Worm (Caenorhabditis elegans) whole organism, L2 larva: ENCODE results near the gene C02E7.7.
"Not testable (repeated sequence)": the region's sequence is repeated elsewhere in the genome, so short reads cannot be mapped to it uniquely, and the experiment has no call there.

Source experiments
- Y55F3AM.14 ChIP-seq: fragments of 200-800 bp; sonication (Bioruptor generic); optimal IDR thresholded peaks from 2 replicates; lab custom pipeline; 2018; ENCODE audit warnings: mild to moderate bottlenecking, missing genetic modification characterization, missing compliant biosample characterization
- ZK546.5 ChIP-seq: sonication (generic microtip); optimal IDR thresholded peaks from 2 replicates; lab custom pipeline; 2017; ENCODE audit warnings: missing biosample characterization, missing genetic modification characterization
- ama-1 ChIP-seq: fragments of 150-350 bp; optimal IDR thresholded peaks from 2 replicates; lab custom pipeline; 2018; ENCODE audit warnings: inconsistent platforms
- ceh-82 ChIP-seq: fragments of 150-350 bp; optimal IDR thresholded peaks from 2 replicates; lab custom pipeline; 2014; ENCODE audit warnings: missing biosample characterization, missing genetic modification characterization
- dmd-4 ChIP-seq: sonication (generic microtip); optimal IDR thresholded peaks from 2 replicates; lab custom pipeline; 2017; ENCODE audit warnings: missing biosample characterization, missing genetic modification characterization
- egl-27 ChIP-seq: sonication (generic microtip); optimal IDR thresholded peaks from 3 replicates; lab custom pipeline; 2017; ENCODE audit warnings: missing biosample characterization, missing genetic modification reagents, missing genetic modification characterization
- fos-1 ChIP-seq: fragments of 150-350 bp; optimal IDR thresholded peaks from 2 replicates; lab custom pipeline; 2014; ENCODE audit warnings: missing biosample characterization, missing genetic modification characterization
- gmeb-1 ChIP-seq: fragments of 150-350 bp; optimal IDR thresholded peaks from 2 replicates; lab custom pipeline; 2014; ENCODE audit warnings: missing biosample characterization, missing genetic modification characterization
- lin-39 ChIP-seq: fragments of 150-350 bp; optimal IDR thresholded peaks from 2 replicates; lab custom pipeline; 2014; ENCODE audit warnings: missing biosample characterization, missing genetic modification reagents, missing genetic modification characterization
- lsy-2 ChIP-seq, 2 experiments: fragments of 150-350 bp in 1 of 2; sonication (generic microtip) in 1 of 2; optimal IDR thresholded peaks; 2 replicates each; lab custom pipeline; 2014 to 2017; ENCODE audit warnings: missing biosample characterization in 2 of 2, missing genetic modification characterization in 2 of 2
- mbf-1 ChIP-seq: sonication (generic microtip); optimal IDR thresholded peaks from 2 replicates; lab custom pipeline; 2017; ENCODE audit warnings: missing biosample characterization, missing genetic modification characterization
- mdl-1 ChIP-seq, 2 experiments: fragments of 150-350 bp in 1 of 2; sonication (generic microtip) in 1 of 2; optimal IDR thresholded peaks; 2 replicates each; lab custom pipeline; 2017; ENCODE audit warnings: missing biosample characterization in 2 of 2, missing genetic modification characterization in 2 of 2
- nhr-10 ChIP-seq: sonication (generic microtip); optimal IDR thresholded peaks from 2 replicates; lab custom pipeline; 2017; ENCODE audit warnings: missing biosample characterization, missing genetic modification characterization
- nhr-11 ChIP-seq: fragments of 150-350 bp; optimal IDR thresholded peaks from 2 replicates; lab custom pipeline; 2014; ENCODE audit warnings: missing biosample characterization, missing genetic modification characterization
- nhr-12 ChIP-seq: fragments of 150-350 bp; optimal IDR thresholded peaks from 2 replicates; lab custom pipeline; 2014; ENCODE audit warnings: missing biosample characterization, missing genetic modification characterization
- nhr-129 ChIP-seq: fragments of 150-350 bp; optimal IDR thresholded peaks from 2 replicates; lab custom pipeline; 2014; ENCODE audit warnings: missing biosample characterization, missing genetic modification characterization
- nhr-21 ChIP-seq: fragments of 150-350 bp; optimal IDR thresholded peaks from 2 replicates; lab custom pipeline; 2014; ENCODE audit warnings: missing biosample characterization, missing genetic modification characterization
- nhr-237 ChIP-seq: fragments of 150-350 bp; optimal IDR thresholded peaks from 2 replicates; lab custom pipeline; 2014; ENCODE audit warnings: missing biosample characterization, missing genetic modification characterization
- nhr-25 ChIP-seq: fragments of 150-350 bp; sonication (generic microtip); optimal IDR thresholded peaks from 3 replicates; lab custom pipeline; 2014; ENCODE audit warnings: missing biosample characterization, missing genetic modification characterization
- nhr-6 ChIP-seq: fragments of 150-350 bp; optimal IDR thresholded peaks from 2 replicates; lab custom pipeline; 2014; ENCODE audit warnings: missing biosample characterization, missing genetic modification characterization
- sma-3 ChIP-seq: sonication (generic microtip); optimal IDR thresholded peaks from 2 replicates; lab custom pipeline; 2016; ENCODE audit warnings: missing genetic modification reagents, missing genetic modification characterization, missing compliant biosample characterization
- sma-9 ChIP-seq, 2 experiments: fragments of 150-350 bp in 1 of 2; sonication (generic microtip) in 1 of 2; optimal IDR thresholded peaks; 2 replicates each; lab custom pipeline; 2014 to 2016; ENCODE audit warnings: missing genetic modification characterization in 2 of 2, mild to moderate bottlenecking in 1 of 2, missing biosample characterization in 1 of 2, missing compliant biosample characterization in 1 of 2, missing genetic modification reagents in 1 of 2, moderate library complexity in 1 of 2
- snpc-4 ChIP-seq: fragments of 150-350 bp; optimal IDR thresholded peaks from 2 replicates; lab custom pipeline; 2014; ENCODE audit warnings: missing biosample characterization, missing genetic modification characterization
- unc-39 ChIP-seq: fragments of 150-350 bp; optimal IDR thresholded peaks from 2 replicates; lab custom pipeline; 2014; ENCODE audit warnings: missing biosample characterization, missing genetic modification characterization
- unc-55 ChIP-seq: fragments of 150-350 bp; sonication (generic microtip); optimal IDR thresholded peaks from 3 replicates; lab custom pipeline; 2014; ENCODE audit warnings: missing biosample characterization, missing genetic modification reagents, missing genetic modification characterization
- zag-1 ChIP-seq: fragments of 150-350 bp; optimal IDR thresholded peaks from 2 replicates; lab custom pipeline; 2014; ENCODE audit warnings: missing biosample characterization, missing genetic modification characterization

C02E7.7 gene

DNA sequence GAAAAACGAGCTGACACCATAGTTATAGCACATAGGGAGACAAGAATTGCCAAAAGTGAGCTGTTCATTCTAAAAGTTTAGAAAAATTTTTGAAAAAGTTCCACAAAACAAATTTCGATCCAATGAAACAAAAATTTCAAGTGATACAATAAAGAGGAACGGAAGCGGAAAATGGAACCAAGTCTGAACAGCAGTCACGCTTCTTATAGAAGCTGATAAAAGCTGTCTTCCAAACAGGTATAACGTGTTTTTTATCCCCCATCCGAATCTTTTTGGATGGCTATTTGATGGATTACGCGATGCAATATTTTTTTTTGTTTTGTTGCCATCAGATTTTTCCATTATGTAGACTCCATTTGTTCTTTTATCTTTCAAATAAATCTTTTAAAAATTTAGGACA lies 6.1 kb downstream of the C02E7.7 start, which contains the start of gene H23N18.5:
Gene H23N18.5, minus strand, starts transcription at position 69 of the 400 bp plus-strand sequence.
- no peak for TF ChIP-seq nhr-11 (tag; lab: Kevin White, UChicago)
- TF ChIP-seq nhr-21 (tag; lab: Kevin White, UChicago) = peak; percentile 48
- peak; percentile 54 for TF ChIP-seq nhr-25 (tag; lab: Kevin White, UChicago)
- TF ChIP-seq unc-55 = no peak
- no peak for TF ChIP-seq mbf-1 (tag; lab: Kevin White, UChicago)
- peak; percentile 5 for TF ChIP-seq Y55F3AM.14 (GFP tag; lab: Kevin White, UChicago)

DNA sequence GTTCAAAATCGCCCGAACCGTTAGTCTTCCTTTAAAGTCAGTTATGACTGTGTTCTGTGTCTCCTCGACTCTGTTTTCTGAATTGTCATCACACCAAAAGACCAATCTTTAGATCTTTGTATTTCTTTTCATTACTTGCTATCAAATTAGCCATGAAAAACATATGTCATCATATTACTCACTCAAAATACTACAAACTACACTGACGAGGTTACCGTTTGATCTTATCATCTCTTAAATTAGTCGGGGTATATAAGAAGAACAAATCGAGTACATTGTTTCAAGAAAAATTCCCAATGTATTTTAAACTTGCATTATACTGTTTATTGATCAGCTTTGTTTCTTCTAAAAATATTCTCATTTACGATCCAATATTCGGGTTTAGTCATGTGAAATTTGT lies 9.8 kb downstream of the C02E7.7 start, which contains the start of gene ugt-13:
Gene ugt-13, plus strand, starts transcription at position 294 of the 400 bp plus-strand sequence.
- peak; percentile 91 for TF ChIP-seq nhr-25 (tag; lab: Kevin White, UChicago)
- peak; percentile 1 for TF ChIP-seq fos-1 (tag; lab: Kevin White, UChicago)
- peak; percentile 81 for TF ChIP-seq sma-9 (GFP tag; optimal IDR thresholded peaks at IDR 0.05; lab: Kevin White, UChicago)
- TF ChIP-seq sma-9 (tag; optimal IDR thresholded peaks at IDR 0.05; lab: Kevin White, UChicago) = no peak
- peak; percentile 56 for TF ChIP-seq nhr-21 (tag; lab: Kevin White, UChicago)
- TF ChIP-seq sma-3 (GFP tag; lab: Kevin White, UChicago) = peak; percentile 82
- no peak for TF ChIP-seq nhr-12
- TF ChIP-seq nhr-129 (tag; lab: Kevin White, UChicago) = peak; percentile 97
- no peak for TF ChIP-seq ZK546.5 (tag; lab: Kevin White, UChicago)

DNA sequence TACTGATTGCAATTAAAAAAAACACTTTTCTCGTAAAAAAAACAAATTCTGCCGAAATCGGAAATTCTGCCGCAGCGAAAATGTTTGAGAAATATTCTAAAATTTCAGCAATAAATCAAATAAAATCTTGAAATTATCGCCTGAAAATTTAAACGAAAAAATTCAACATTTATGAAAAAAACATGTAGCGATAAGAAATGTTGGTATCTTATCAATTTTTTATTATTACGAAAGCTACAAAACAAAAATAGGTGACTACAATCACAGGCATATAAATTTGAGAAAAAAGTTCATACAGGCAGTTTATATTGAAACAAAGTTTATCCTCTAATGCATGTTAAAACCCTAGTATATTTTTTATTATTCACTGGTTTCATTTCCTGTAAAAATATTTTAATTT lies 12.4 kb downstream of the C02E7.7 start, which contains the start of gene ugt-14:
Gene ugt-14, plus strand, starts transcription at position 301 of the 400 bp plus-strand sequence.
- no peak for TF ChIP-seq mdl-1 (tag; optimal IDR thresholded peaks at IDR 0.05; lab: Kevin White, UChicago)
- TF ChIP-seq gmeb-1 (tag; lab: Kevin White, UChicago) = no peak
- TF ChIP-seq Y55F3AM.14 (GFP tag; lab: Kevin White, UChicago) = no peak
- no peak for TF ChIP-seq unc-39 (tag; lab: Kevin White, UChicago)
- TF ChIP-seq ama-1 (lab: Kevin White, UChicago) = no peak
- no peak for TF ChIP-seq nhr-25 (tag; lab: Kevin White, UChicago)
- no peak for TF ChIP-seq lin-39
- TF ChIP-seq dmd-4 (tag; lab: Kevin White, UChicago) = no peak

DNA sequence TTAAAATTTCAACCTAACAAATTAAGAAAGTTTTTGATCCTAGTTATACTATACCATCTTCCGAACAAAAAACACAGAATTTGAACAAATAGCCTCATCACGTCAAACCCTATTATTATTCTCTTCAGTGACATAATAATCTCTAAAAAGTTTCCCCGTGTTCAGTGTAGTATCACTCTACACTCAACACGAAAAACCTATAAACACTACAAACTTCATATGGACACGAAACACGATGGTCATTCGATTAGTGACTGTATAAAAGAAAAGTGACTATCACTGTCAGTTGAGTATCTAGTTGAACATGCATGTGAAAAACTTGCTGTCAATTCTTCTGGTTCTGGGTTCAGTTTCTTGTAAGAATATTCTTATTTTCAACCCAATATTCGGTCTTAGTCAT lies 14.7 kb downstream of the C02E7.7 start, which contains the start of gene ugt-8:
Gene ugt-8, plus strand, starts transcription at position 235 of the 400 bp plus-strand sequence.
- no peak for TF ChIP-seq nhr-10
- peak; percentile 3 for TF ChIP-seq nhr-25 (tag; lab: Kevin White, UChicago)
- TF ChIP-seq, all 48 proteins: peak for 1

DNA sequence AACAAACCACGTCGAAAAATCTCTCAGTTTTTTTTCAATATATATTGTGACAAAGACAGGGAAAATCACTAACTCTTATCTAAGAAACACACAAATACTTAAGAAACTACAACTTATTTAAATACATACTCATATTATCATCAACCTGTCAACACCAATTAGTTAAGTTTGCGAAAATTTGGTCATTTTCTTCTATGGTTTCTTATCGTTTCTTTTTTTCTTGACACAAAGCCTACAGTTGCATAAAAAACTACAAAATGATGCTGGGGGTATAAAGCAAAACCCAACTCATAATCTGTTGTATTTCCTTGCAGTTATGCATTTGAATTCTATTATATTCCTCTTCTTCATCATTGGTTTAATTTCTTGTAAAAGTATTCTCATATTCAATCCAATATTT lies 17.3 kb downstream of the C02E7.7 start, which contains the start of gene ugt-67:
Gene ugt-67, plus strand, starts transcription at position 301 of the 400 bp plus-strand sequence.
- TF ChIP-seq lsy-2 (tag; optimal IDR thresholded peaks at IDR 0.05; lab: Kevin White, UChicago) (no peak), snpc-4 (no peak), zag-1 (tag; lab: Kevin White, UChicago) (no peak), nhr-12 (no peak), nhr-237 (tag; lab: Kevin White, UChicago) (no peak), nhr-6 (tag; lab: Kevin White, UChicago) (no peak), ceh-82 (tag; lab: Kevin White, UChicago) (no peak)

DNA sequence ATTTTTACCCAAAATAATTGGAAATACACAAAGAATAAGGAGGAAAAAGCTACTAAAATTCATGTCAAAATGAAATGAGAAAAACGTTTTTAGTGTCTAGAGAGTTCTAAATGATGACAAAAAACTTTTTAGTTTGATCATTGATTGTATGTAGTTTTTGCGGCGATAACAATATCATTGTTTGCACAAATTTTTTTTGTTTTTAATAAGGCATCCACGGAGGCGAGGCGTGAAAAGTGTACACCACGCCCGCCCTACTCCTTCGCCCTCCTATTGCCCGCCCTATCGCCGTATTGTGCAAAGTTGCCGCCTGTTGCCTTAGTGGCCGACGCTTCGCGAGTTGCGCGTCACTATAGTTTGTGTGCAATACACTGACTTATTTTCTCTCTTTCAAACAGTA lies 18.4 kb downstream of the C02E7.7 start, which contains the start of gene ugt-10:
Gene ugt-10, minus strand, starts transcription at position 101 of the 400 bp plus-strand sequence.
- not testable (repeated sequence) for TF ChIP-seq sma-9 (GFP tag; optimal IDR thresholded peaks at IDR 0.05; lab: Kevin White, UChicago); sma-9 (tag; optimal IDR thresholded peaks at IDR 0.05; lab: Kevin White, UChicago); nhr-237 (tag; lab: Kevin White, UChicago); nhr-11 (tag; lab: Kevin White, UChicago)

DNA sequence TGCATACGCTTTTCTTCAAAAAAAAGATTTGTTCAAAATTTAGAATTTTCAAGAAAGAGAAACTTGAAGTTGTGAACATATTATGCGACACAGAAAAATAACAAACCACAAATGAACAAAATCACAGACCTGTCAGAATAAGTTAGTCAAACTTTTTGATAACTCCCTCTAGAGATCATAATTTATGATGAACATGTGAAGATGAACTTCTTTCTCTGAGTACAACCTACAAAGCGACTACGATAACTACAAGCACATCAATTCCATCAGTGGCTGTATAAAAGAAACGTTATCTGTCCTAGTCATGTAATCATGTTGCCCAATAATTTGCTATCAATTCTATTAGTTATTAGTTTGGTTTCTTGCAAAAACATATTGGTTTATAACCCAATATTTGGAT lies 22.6 kb downstream of the C02E7.7 start, which contains the start of gene ugt-9:
Gene ugt-9, plus strand, starts transcription at position 305 of the 400 bp plus-strand sequence.
- TF ChIP-seq nhr-25 (tag; lab: Kevin White, UChicago) = peak; percentile 64
- TF ChIP-seq egl-27 (tag; lab: Kevin White, UChicago) = no peak
- peak; percentile 84 for TF ChIP-seq sma-9 (GFP tag; optimal IDR thresholded peaks at IDR 0.05; lab: Kevin White, UChicago)
- TF ChIP-seq sma-9 (tag; optimal IDR thresholded peaks at IDR 0.05; lab: Kevin White, UChicago) = no peak
- TF ChIP-seq nhr-11 (tag; lab: Kevin White, UChicago) = no peak
- TF ChIP-seq sma-3 (GFP tag; lab: Kevin White, UChicago) = peak; percentile 51
